Fruit fly (Drosophila melanogaster): Measurements from ENCODE around the gene ich.

Gene ich

DNA sequence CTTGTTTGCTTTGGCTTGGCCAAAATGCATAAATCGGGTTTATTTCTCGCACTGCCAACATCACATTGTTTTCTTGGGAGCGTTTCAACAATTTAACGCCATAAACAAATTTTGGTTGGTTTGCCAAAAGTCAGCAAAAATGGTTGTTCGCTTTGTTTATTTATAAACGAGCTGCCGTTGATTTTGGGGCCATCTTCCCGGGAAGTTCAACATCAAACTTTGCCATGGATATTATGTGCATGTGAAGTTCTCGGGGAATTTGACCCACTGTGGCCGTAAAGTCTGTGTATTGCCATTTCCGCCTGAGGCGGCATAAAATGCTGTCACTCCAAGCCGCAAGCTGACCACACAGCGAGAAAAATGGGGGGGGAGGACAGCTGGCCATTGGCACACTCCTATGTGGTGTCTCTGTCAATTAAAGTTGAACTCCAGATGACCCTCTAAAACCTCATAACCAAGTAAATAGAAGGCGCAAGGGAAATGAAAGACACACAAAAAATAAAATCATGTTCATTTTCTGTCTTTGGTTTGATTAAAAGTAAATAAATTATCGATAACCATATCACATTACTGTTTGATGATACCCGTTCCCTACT is 39.0 kb downstream of the ich start:
- TF ChIP-seq fru (GFP tag; optimal IDR thresholded peaks at IDR 0.05) (no peak), Abd-B (GFP tag; optimal IDR thresholded peaks at IDR 0.05) (no peak), psq (GFP tag; optimal IDR thresholded peaks at IDR 0.05) (no peak), N (GFP tag; optimal IDR thresholded peaks at IDR 0.05) (no peak), CG32264 (GFP tag; optimal IDR thresholded peaks at IDR 0.05) (no peak), Sp1 (GFP tag; optimal IDR thresholded peaks at IDR 0.05) (no peak), Jra (GFP tag; optimal IDR thresholded peaks at IDR 0.05) (no peak), OdsH (GFP tag; optimal IDR thresholded peaks at IDR 0.05) (no peak), br (GFP tag; optimal IDR thresholded peaks at IDR 0.05) (no peak), brk (GFP tag; optimal IDR thresholded peaks at IDR 0.05) (no peak), Dif (GFP tag; optimal IDR thresholded peaks at IDR 0.05; ENCODE audit: partially characterized antibody) (no peak), sage (GFP tag; optimal IDR thresholded peaks at IDR 0.05) (no peak), h (GFP tag; optimal IDR thresholded peaks at IDR 0.05) (no peak), Myc (optimal IDR thresholded peaks at IDR 0.05) (no peak), Rel (GFP tag; optimal IDR thresholded peaks at IDR 0.05) (no peak), Rel (tag; optimal IDR thresholded peaks at IDR 0.05) (no peak), dl (GFP tag; optimal IDR thresholded peaks at IDR 0.05; ENCODE audit: insufficient read depth in 1 of 2, partially characterized antibody in 2 of 2) (no peak)

DNA sequence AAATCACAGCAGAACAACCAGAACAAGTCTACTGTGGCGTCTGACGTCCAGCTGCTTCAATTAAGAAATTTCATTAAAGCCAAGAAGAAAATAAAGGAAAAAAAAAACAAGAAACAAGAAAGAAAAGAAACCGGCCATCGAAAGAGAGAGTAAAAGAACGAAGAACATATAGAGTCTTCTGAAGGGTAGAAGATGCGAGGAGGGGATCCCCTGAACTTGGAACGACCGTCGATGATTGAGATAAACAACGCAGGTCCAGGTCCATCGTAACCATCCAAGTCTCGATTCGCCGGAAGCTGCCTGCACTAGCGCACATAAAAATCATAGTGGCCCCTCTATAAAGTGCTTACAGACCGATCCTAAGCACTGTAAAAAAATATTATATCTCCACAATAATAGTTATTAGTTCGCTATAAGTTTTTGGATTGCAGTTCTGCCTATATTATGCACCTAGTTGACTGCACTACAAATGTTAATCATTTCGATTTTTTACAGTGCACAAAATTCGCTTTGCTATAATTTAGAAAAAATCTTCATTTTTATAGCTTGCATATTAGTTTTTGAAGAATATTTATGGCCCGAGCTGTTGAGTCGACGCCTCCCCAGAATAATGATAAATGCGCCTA is 40.1 kb downstream of the ich start:
- peak; percentile 64 for TF ChIP-seq psq (GFP tag; optimal IDR thresholded peaks at IDR 0.05)
- no peak for TF ChIP-seq tai (GFP tag; optimal IDR thresholded peaks at IDR 0.05)
- TF ChIP-seq Hnf4 (GFP tag; optimal IDR thresholded peaks at IDR 0.05) = no peak
- no peak for TF ChIP-seq Rel (GFP tag; optimal IDR thresholded peaks at IDR 0.05)
- TF ChIP-seq Rel (tag; optimal IDR thresholded peaks at IDR 0.05) = peak; percentile 17
- TF ChIP-seq br (GFP tag; optimal IDR thresholded peaks at IDR 0.05) = no peak
- peak; percentile 4 for TF ChIP-seq ey (GFP tag; optimal IDR thresholded peaks at IDR 0.05)

DNA sequence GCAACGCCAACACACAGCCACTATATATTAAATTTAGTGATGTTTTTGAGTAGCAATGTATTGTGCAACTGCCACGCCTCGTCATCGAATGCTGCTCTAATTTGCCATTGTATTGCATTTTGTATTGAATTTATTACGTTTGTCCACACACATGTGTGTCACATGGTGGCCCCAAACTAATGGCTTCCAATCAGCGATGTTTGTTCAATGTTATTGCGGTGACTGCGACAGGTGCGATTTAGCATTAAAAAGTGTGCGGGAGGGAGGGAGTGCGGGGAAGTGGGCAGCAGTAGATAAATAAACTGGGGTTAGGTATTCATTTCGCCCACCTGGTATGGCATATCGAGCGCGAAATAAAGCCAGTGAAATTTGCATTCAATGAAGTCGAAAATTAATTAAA is 41.0 kb downstream of the ich start:
- TF ChIP-seq N (GFP tag; optimal IDR thresholded peaks at IDR 0.05) (no peak), Sp1 (GFP tag; optimal IDR thresholded peaks at IDR 0.05) (no peak), CG9705 (GFP tag; optimal IDR thresholded peaks at IDR 0.05) (no peak), fru (GFP tag; optimal IDR thresholded peaks at IDR 0.05) (no peak), sv (GFP tag; optimal IDR thresholded peaks at IDR 0.05) (no peak), brk (GFP tag; optimal IDR thresholded peaks at IDR 0.05) (no peak)

DNA sequence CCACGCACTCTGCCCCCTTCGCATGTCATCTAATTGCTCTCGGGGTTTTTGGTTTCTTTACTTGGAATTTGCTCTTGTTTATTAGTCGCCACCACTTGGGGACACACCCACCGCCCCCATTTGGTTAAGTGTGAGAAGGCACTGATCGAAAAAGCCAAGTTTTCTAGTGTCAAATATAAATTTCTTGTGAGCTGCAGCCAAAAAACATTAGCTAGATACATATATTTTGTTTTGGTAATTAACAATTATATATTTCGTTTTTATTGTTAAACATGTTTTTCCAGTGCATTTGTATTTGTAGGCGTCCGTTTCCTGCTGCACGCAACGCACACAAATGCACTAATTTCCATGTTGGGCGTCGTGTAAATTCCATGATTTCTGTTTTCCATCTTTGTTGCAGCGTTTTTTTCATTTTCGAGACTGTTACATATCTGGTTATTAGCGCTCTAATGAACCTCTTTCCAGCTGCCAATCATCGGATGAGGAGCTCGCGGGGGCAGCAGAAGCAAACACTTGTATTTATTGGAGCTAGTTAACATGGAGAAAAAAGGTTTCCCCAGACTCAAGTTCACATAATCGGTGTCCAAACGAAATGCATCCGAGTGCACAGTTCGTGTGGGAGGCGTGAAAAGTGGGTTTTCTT is 42.6 kb downstream of the ich start:
- no peak for TF ChIP-seq N (GFP tag; optimal IDR thresholded peaks at IDR 0.05)
- TF ChIP-seq rgr (GFP tag; optimal IDR thresholded peaks at IDR 0.05) = no peak
- TF ChIP-seq HLH106 (tag; optimal IDR thresholded peaks at IDR 0.05) = no peak
- no peak for TF ChIP-seq Jra (GFP tag; optimal IDR thresholded peaks at IDR 0.05)
- TF ChIP-seq GATAd (GFP tag; optimal IDR thresholded peaks at IDR 0.05) = no peak
- TF ChIP-seq lola (GFP tag; optimal IDR thresholded peaks at IDR 0.05) = no peak
- TF ChIP-seq Hnf4 (GFP tag; optimal IDR thresholded peaks at IDR 0.05) = no peak
- TF ChIP-seq usp (GFP tag; optimal IDR thresholded peaks at IDR 0.05) = no peak
- TF ChIP-seq Vsx2 (GFP tag; optimal IDR thresholded peaks at IDR 0.05; ENCODE audit: partially characterized antibody) = no peak
- no peak for TF ChIP-seq Dif (GFP tag; optimal IDR thresholded peaks at IDR 0.05; ENCODE audit: partially characterized antibody)
- TF ChIP-seq CrebA (GFP tag; optimal IDR thresholded peaks at IDR 0.05; ENCODE audit: borderline replicate concordance) = no peak
- no peak for TF ChIP-seq OdsH (GFP tag; optimal IDR thresholded peaks at IDR 0.05)
- TF ChIP-seq br (GFP tag; optimal IDR thresholded peaks at IDR 0.05) = no peak
- no peak for TF ChIP-seq CG32264 (GFP tag; optimal IDR thresholded peaks at IDR 0.05)
- TF ChIP-seq dsf (GFP tag; optimal IDR thresholded peaks at IDR 0.05; ENCODE audit: borderline replicate concordance) = no peak
- TF ChIP-seq jim (GFP tag; optimal IDR thresholded peaks at IDR 0.05) = no peak
- no peak for TF ChIP-seq CG9705 (GFP tag; optimal IDR thresholded peaks at IDR 0.05)
- TF ChIP-seq fru (GFP tag; optimal IDR thresholded peaks at IDR 0.05) = no peak
- no peak for TF ChIP-seq ey (GFP tag; optimal IDR thresholded peaks at IDR 0.05)
